Worm (Caenorhabditis elegans): Measurements from ENCODE around the gene fbxc-14.
"Not testable (repeated sequence)": the region's sequence is repeated elsewhere in the genome, so short reads cannot be mapped to it uniquely, and the experiment has no call there.

fbxc-14 gene

ce11 chrII:960218-960617 is 13.9 kb upstream of the fbxc-14 start, which contains the start of the genes C32B5.18 and C32B5.7:
TSS of gene C32B5.18 (plus strand) at chrII:960518.
TSS of gene C32B5.7 (plus strand) at chrII:960528.
- no peak for TF ChIP-seq ceh-28 (tag; optimal IDR thresholded peaks at IDR 0.05)
- TF ChIP-seq ztf-4 (tag; optimal IDR thresholded peaks at IDR 0.05) = no peak
- TF ChIP-seq nhr-25 (tag; optimal IDR thresholded peaks at IDR 0.05) = no peak
- TF ChIP-seq daf-12 (tag; optimal IDR thresholded peaks at IDR 0.05) = no peak
- no peak for TF ChIP-seq elt-3 (tag; optimal IDR thresholded peaks at IDR 0.05)
- no peak for TF ChIP-seq sea-2 (GFP tag; optimal IDR thresholded peaks at IDR 0.05)
- TF ChIP-seq lin-15B (tag; optimal IDR thresholded peaks at IDR 0.05) = no peak
- no peak for TF ChIP-seq egl-5 (tag; optimal IDR thresholded peaks at IDR 0.05)
- TF ChIP-seq elt-1 (tag; optimal IDR thresholded peaks at IDR 0.05) = no peak
- no peak for TF ChIP-seq ztf-11 (tag; optimal IDR thresholded peaks at IDR 0.05)
- TF ChIP-seq fos-1 (tag; optimal IDR thresholded peaks at IDR 0.05) = no peak
- TF ChIP-seq R02D3.7 (tag; optimal IDR thresholded peaks at IDR 0.05) = no peak
- no peak for TF ChIP-seq nhr-11 (tag; optimal IDR thresholded peaks at IDR 0.05)
- TF ChIP-seq skn-1 (tag; optimal IDR thresholded peaks at IDR 0.05) = no peak
- TF ChIP-seq fkh-2 (tag; optimal IDR thresholded peaks at IDR 0.05) = no peak
- TF ChIP-seq ZK546.5 (tag; optimal IDR thresholded peaks at IDR 0.05) = no peak
- TF ChIP-seq lin-39 (tag; optimal IDR thresholded peaks at IDR 0.05) = no peak
- no peak for TF ChIP-seq nhr-28 (tag; optimal IDR thresholded peaks at IDR 0.05)
- no peak for TF ChIP-seq zag-1 (tag; optimal IDR thresholded peaks at IDR 0.05)

ce11 chrII:961961-962360 is 12.1 kb upstream of the fbxc-14 start, which contains the start of gene C32B5.13:
TSS of gene C32B5.13 (minus strand) at chrII:962061.
- TF ChIP-seq ceh-16 (tag; optimal IDR thresholded peaks at IDR 0.05) = no peak
- no peak for TF ChIP-seq mdl-1 (tag; optimal IDR thresholded peaks at IDR 0.05)
- TF ChIP-seq elt-2 (tag; optimal IDR thresholded peaks at IDR 0.05) = no peak
- TF ChIP-seq elt-3 (tag; optimal IDR thresholded peaks at IDR 0.05) = no peak
- TF ChIP-seq daf-12 (tag; optimal IDR thresholded peaks at IDR 0.05) = no peak
- no peak for TF ChIP-seq zag-1 (tag; optimal IDR thresholded peaks at IDR 0.05)
- TF ChIP-seq mml-1 (tag; optimal IDR thresholded peaks at IDR 0.05) = no peak
- no peak for TF ChIP-seq nhr-23 (tag; optimal IDR thresholded peaks at IDR 0.05)
- no peak for TF ChIP-seq nhr-28 (tag; optimal IDR thresholded peaks at IDR 0.05)
- no peak for TF ChIP-seq nhr-43 (tag; optimal IDR thresholded peaks at IDR 0.05; ENCODE audit: poor library complexity, severe bottlenecking)
- TF ChIP-seq jun-1 (tag; optimal IDR thresholded peaks at IDR 0.05) = no peak
- no peak for TF ChIP-seq snpc-4 (tag; optimal IDR thresholded peaks at IDR 0.05)
- TF ChIP-seq hmg-11 (tag; optimal IDR thresholded peaks at IDR 0.05) = no peak
- TF ChIP-seq ZK546.5 (tag; optimal IDR thresholded peaks at IDR 0.05) = no peak
- no peak for TF ChIP-seq pha-4 (tag; optimal IDR thresholded peaks at IDR 0.05)
- no peak for TF ChIP-seq lin-15B (tag; optimal IDR thresholded peaks at IDR 0.05)
- TF ChIP-seq fkh-2 (tag; optimal IDR thresholded peaks at IDR 0.05) = no peak
- no peak for TF ChIP-seq unc-39 (tag; optimal IDR thresholded peaks at IDR 0.05)

ce11 chrII:966962-967361 is 7.1 kb upstream of the fbxc-14 start, which contains the start of gene fbxc-18:
TSS of gene fbxc-18 (minus strand) at chrII:967062.
- not testable (repeated sequence) for TF ChIP-seq nhr-11 (tag; optimal IDR thresholded peaks at IDR 0.05); fkh-2 (tag; optimal IDR thresholded peaks at IDR 0.05); unc-62 (GFP tag; optimal IDR thresholded peaks at IDR 0.05)

- TF ChIP-seq pha-4, lin-15B, egl-5 (tag; optimal IDR thresholded peaks at IDR 0.05): not testable (repeated sequence)
Observed at ce11 chrII:968106-968505, 6.0 kb upstream of the fbxc-14 start, which contains the start of gene C32B5.6. TSS of gene C32B5.6 (plus strand) at chrII:968406.

- TF ChIP-seq nhr-67 (tag; optimal IDR thresholded peaks at IDR 0.05) (no peak), nhr-23 (tag; optimal IDR thresholded peaks at IDR 0.05) (no peak), elt-3 (tag; optimal IDR thresholded peaks at IDR 0.05) (no peak), lsy-12 (tag; optimal IDR thresholded peaks at IDR 0.05) (no peak), nhr-237 (tag; optimal IDR thresholded peaks at IDR 0.05) (no peak), ZK546.5 (tag; optimal IDR thresholded peaks at IDR 0.05) (no peak), ztf-11 (tag; optimal IDR thresholded peaks at IDR 0.05) (no peak), pha-4 (tag; optimal IDR thresholded peaks at IDR 0.05) (no peak), lin-15B (tag; optimal IDR thresholded peaks at IDR 0.05) (no peak), jun-1 (tag; optimal IDR thresholded peaks at IDR 0.05) (no peak), nhr-43 (tag; optimal IDR thresholded peaks at IDR 0.05; ENCODE audit: poor library complexity, severe bottlenecking) (no peak), eor-1 (tag; optimal IDR thresholded peaks at IDR 0.05) (no peak), mdl-1 (tag; optimal IDR thresholded peaks at IDR 0.05) (no peak), lin-39 (tag; optimal IDR thresholded peaks at IDR 0.05) (no peak), sea-2 (GFP tag; optimal IDR thresholded peaks at IDR 0.05) (no peak), nhr-28 (tag; optimal IDR thresholded peaks at IDR 0.05) (no peak), fkh-2 (tag; optimal IDR thresholded peaks at IDR 0.05) (no peak), mml-1 (tag; optimal IDR thresholded peaks at IDR 0.05) (no peak)
Observed at ce11 chrII:972850-973249, 1.2 kb upstream of the fbxc-14 start, which contains the start of gene C32B5.15. TSS of gene C32B5.15 (minus strand) at chrII:972950.
